Worm (Caenorhabditis elegans) whole organism, early embryonic: ENCODE measurements around the gene fbxa-47.

Experiments used
- B0310.2 ChIP-seq: sonication (generic microtip); optimal IDR thresholded peaks from 2 replicates; lab custom pipeline; 2016; ENCODE audit warnings: mild to moderate bottlenecking, missing genetic modification characterization, missing compliant biosample characterization
- F13C5.2 ChIP-seq: sonication (generic microtip); optimal IDR thresholded peaks from 2 replicates; lab custom pipeline; 2017; ENCODE audit warnings: mild to moderate bottlenecking, missing genetic modification characterization, inconsistent platforms, missing compliant biosample characterization
- aly-1 ChIP-seq: sonication (generic microtip); optimal IDR thresholded peaks from 2 replicates; lab custom pipeline; 2016; ENCODE audit warnings: missing genetic modification characterization, missing compliant biosample characterization
- ama-1 ChIP-seq: fragments of 150-350 bp; optimal IDR thresholded peaks from 2 replicates; lab custom pipeline; 2014
- ceh-13 ChIP-seq: fragments of 200-800 bp; sonication (Bioruptor generic); optimal IDR thresholded peaks from 2 replicates; lab custom pipeline; 2018; ENCODE audit warnings: mild to moderate bottlenecking, missing genetic modification characterization, missing compliant biosample characterization
- ceh-36 ChIP-seq: sonication (generic microtip); optimal IDR thresholded peaks from 2 replicates; lab custom pipeline; 2016; ENCODE audit warnings: missing genetic modification characterization, inconsistent platforms, missing compliant biosample characterization
- ets-7 ChIP-seq: sonication (generic microtip); optimal IDR thresholded peaks from 2 replicates; lab custom pipeline; 2016; ENCODE audit warnings: missing genotype, missing genetic modification characterization, missing compliant biosample characterization
- flt-1 ChIP-seq: fragments of 200-800 bp; sonication (Bioruptor generic); IDR thresholded peaks from 2 replicates; pipeline ENCODE4 v1.3.6; 2022; ENCODE audit warnings: missing genetic modification characterization, missing compliant biosample characterization
- hmbx-1 ChIP-seq: sonication (generic microtip); optimal IDR thresholded peaks from 2 replicates; lab custom pipeline; 2016; ENCODE audit warnings: mild to moderate bottlenecking, missing genetic modification characterization, missing compliant biosample characterization
- hmg-4 ChIP-seq: fragments of 200-800 bp; sonication (Bioruptor generic); optimal IDR thresholded peaks from 2 replicates; lab custom pipeline; 2018; ENCODE audit warnings: mild to moderate bottlenecking, missing genetic modification characterization, missing compliant biosample characterization
- hnd-1 ChIP-seq: sonication (generic microtip); optimal IDR thresholded peaks from 2 replicates; lab custom pipeline; 2016; ENCODE audit warnings: missing genetic modification characterization, missing compliant biosample characterization
- pes-1 ChIP-seq: fragments of 200-800 bp; sonication (Bioruptor generic); IDR thresholded peaks from 2 replicates; pipeline ENCODE4 v1.3.6; 2022; ENCODE audit warnings: missing genetic modification reagents, missing genetic modification characterization, missing compliant biosample characterization
- scrt-1 ChIP-seq: fragments of 200-800 bp; sonication (Bioruptor generic); IDR thresholded peaks from 2 replicates; pipeline ENCODE4 v1.3.6; 2022; ENCODE audit warnings: missing genetic modification characterization, missing compliant biosample characterization
- sea-1 ChIP-seq: fragments of 200-800 bp; sonication (Bioruptor generic); conservative IDR thresholded peaks from 2 replicates; pipeline ENCODE4 v1.3.6; 2022; ENCODE audit warnings: missing genetic modification characterization, missing compliant biosample characterization
- tbx-11 ChIP-seq: fragments of 200-800 bp; sonication (Bioruptor generic); IDR thresholded peaks from 2 replicates; pipeline ENCODE4 v1.3.6; 2022; ENCODE audit warnings: missing genetic modification characterization, missing compliant biosample characterization
- tbx-37 ChIP-seq: fragments of 200-800 bp; sonication (Bioruptor generic); conservative IDR thresholded peaks from 2 replicates; pipeline ENCODE4 v1.3.6; 2022; ENCODE audit warnings: missing genetic modification reagents, missing genetic modification characterization, missing compliant biosample characterization
- tra-4 ChIP-seq: sonication (generic microtip); optimal IDR thresholded peaks from 2 replicates; lab custom pipeline; 2017; ENCODE audit warnings: missing genetic modification characterization, missing compliant biosample characterization

Gene fbxa-47

ce11 chrIII:2232360-2232759 lies at the start of gene fbxa-47:
TSS of gene fbxa-47 (minus strand) at chrIII:2232460.
- TF ChIP-seq B0310.2 (tag; lab: Kevin White, UChicago) (no peak), ceh-13 (GFP tag; lab: Kevin White, UChicago) (no peak), flt-1 (GFP tag; lab: Robert Waterston, UW) (no peak), ets-7 (tag; lab: Kevin White, UChicago) (no peak), sea-1 (no peak), aly-1 (tag; lab: Kevin White, UChicago) (no peak), F13C5.2 (no peak), tbx-11 (GFP tag; lab: Robert Waterston, UW) (no peak), ama-1 (lab: Kevin White, UChicago) (no peak), hnd-1 (tag; lab: Kevin White, UChicago) (no peak), tbx-37 (GFP tag; lab: Robert Waterston, UW) (no peak), scrt-1 (GFP tag; lab: Robert Waterston, UW) (no peak), hmbx-1 (tag; lab: Kevin White, UChicago) (no peak)

ce11 chrIII:2280569-2280968 lies 48.3 kb upstream of the fbxa-47 start, which contains the start of gene Y54F10BM.22:
TSS of gene Y54F10BM.22 (plus strand) at chrIII:2280899.
- TF ChIP-seq scrt-1 (GFP tag; lab: Robert Waterston, UW) (no peak), pes-1 (GFP tag; lab: Robert Waterston, UW) (no peak), hnd-1 (tag; lab: Kevin White, UChicago) (no peak), tbx-37 (GFP tag; lab: Robert Waterston, UW) (no peak)

ce11 chrIII:2279457-2279856 lies 47.2 kb upstream of the fbxa-47 start, which contains the start of gene Y54F10BM.23:
TSS of gene Y54F10BM.23 (minus strand) at chrIII:2279557.
- TF ChIP-seq hmbx-1 (tag; lab: Kevin White, UChicago): no peak
- no peak for TF ChIP-seq F13C5.2
- no peak for TF ChIP-seq B0310.2 (tag; lab: Kevin White, UChicago)
- no peak for TF ChIP-seq tbx-37 (GFP tag; lab: Robert Waterston, UW)
- TF ChIP-seq pes-1 (GFP tag; lab: Robert Waterston, UW): no peak
- TF ChIP-seq sea-1: no peak
- no peak for TF ChIP-seq scrt-1 (GFP tag; lab: Robert Waterston, UW)
- no peak for TF ChIP-seq ama-1 (lab: Kevin White, UChicago)
- TF ChIP-seq hmg-4: no peak
- no peak for TF ChIP-seq tbx-11 (GFP tag; lab: Robert Waterston, UW)
- no peak for TF ChIP-seq hnd-1 (tag; lab: Kevin White, UChicago)

ce11 chrIII:2276842-2277241 lies 44.6 kb upstream of the fbxa-47 start, which contains the start of gene Y54F10BM.21:
TSS of gene Y54F10BM.21 (plus strand) at chrIII:2277142.
- no peak for TF ChIP-seq scrt-1 (GFP tag; lab: Robert Waterston, UW)
- no peak for TF ChIP-seq tra-4 (tag; lab: Kevin White, UChicago)
- TF ChIP-seq ceh-36 (tag; lab: Kevin White, UChicago): no peak
- no peak for TF ChIP-seq ets-7 (tag; lab: Kevin White, UChicago)
- TF ChIP-seq tbx-11 (GFP tag; lab: Robert Waterston, UW): no peak
- TF ChIP-seq hnd-1 (tag; lab: Kevin White, UChicago): no peak
- TF ChIP-seq F13C5.2: no peak
- no peak for TF ChIP-seq ama-1 (lab: Kevin White, UChicago)
- no peak for TF ChIP-seq B0310.2 (tag; lab: Kevin White, UChicago)
- TF ChIP-seq hmg-4: no peak
- no peak for TF ChIP-seq sea-1
- no peak for TF ChIP-seq ceh-13 (GFP tag; lab: Kevin White, UChicago)
- no peak for TF ChIP-seq aly-1 (tag; lab: Kevin White, UChicago)
- no peak for TF ChIP-seq hmbx-1 (tag; lab: Kevin White, UChicago)
- TF ChIP-seq tbx-37 (GFP tag; lab: Robert Waterston, UW): no peak
- no peak for TF ChIP-seq pes-1 (GFP tag; lab: Robert Waterston, UW)
- no peak for TF ChIP-seq flt-1 (GFP tag; lab: Robert Waterston, UW)

- TF ChIP-seq ceh-13 (GFP tag; lab: Kevin White, UChicago) (no peak), hnd-1 (tag; lab: Kevin White, UChicago) (no peak), sea-1 (no peak), B0310.2 (tag; lab: Kevin White, UChicago) (no peak), aly-1 (tag; lab: Kevin White, UChicago) (no peak), hmg-4 (no peak), F13C5.2 (no peak), tbx-11 (GFP tag; lab: Robert Waterston, UW) (no peak)
Observed at ce11 chrIII:2272732-2273131, 40.5 kb upstream of the fbxa-47 start, which contains the start of gene fbxa-39. TSS of gene fbxa-39 (plus strand) at chrIII:2273032.

- TF ChIP-seq tbx-37 (GFP tag; lab: Robert Waterston, UW) (no peak), F13C5.2 (no peak), tbx-11 (GFP tag; lab: Robert Waterston, UW) (no peak), B0310.2 (tag; lab: Kevin White, UChicago) (no peak), hnd-1 (tag; lab: Kevin White, UChicago) (no peak), ceh-36 (tag; lab: Kevin White, UChicago) (no peak), ceh-13 (GFP tag; lab: Kevin White, UChicago) (no peak), hmg-4 (no peak), pes-1 (GFP tag; lab: Robert Waterston, UW) (no peak), flt-1 (GFP tag; lab: Robert Waterston, UW) (no peak)
Observed at ce11 chrIII:2272075-2272474, 39.8 kb upstream of the fbxa-47 start, which contains the start of gene fbxa-48. TSS of gene fbxa-48 (minus strand) at chrIII:2272175.

- TF ChIP-seq tra-4 (tag; lab: Kevin White, UChicago) (no peak), B0310.2 (tag; lab: Kevin White, UChicago) (no peak)
Observed at ce11 chrIII:2265986-2266701, 33.9 kb upstream of the fbxa-47 start, which contains the start of gene fbxa-9. TSS of gene fbxa-9 (plus strand) at chrIII:2266651.
